Fruit fly (Drosophila melanogaster) whole organism, embryonic: ENCODE results near the gene Acn.

Experiments used
- CG10366 ChIP-seq: fragments of 200-800 bp; sonication (Bioruptor generic); IDR thresholded peaks from 2 replicates; pipeline ENCODE4 v1.3.6; 2022; ENCODE audit warnings: missing biosample characterization, missing genetic modification characterization
- CG11696 ChIP-seq: fragments of 200-800 bp; sonication (Bioruptor generic); IDR thresholded peaks from 2 replicates; pipeline ENCODE4 v1.3.6; 2022; ENCODE audit warnings: missing biosample characterization, missing genetic modification characterization
- CG12219 ChIP-seq: fragments of 200-800 bp; sonication (Bioruptor generic); optimal IDR thresholded peaks from 3 replicates; lab custom pipeline; 2018; ENCODE audit warnings: missing biosample characterization, mild to moderate bottlenecking, missing genetic modification characterization
- CG13123 ChIP-seq: fragments of 200-800 bp; sonication (Bioruptor generic); optimal IDR thresholded peaks from 2 replicates; lab custom pipeline; 2016; ENCODE audit warnings: missing biosample characterization, missing genetic modification characterization
- CG14050 ChIP-seq: fragments of 200-800 bp; sonication (Bioruptor generic); IDR thresholded peaks from 3 replicates; pipeline ENCODE4 v1.3.6; 2022; ENCODE audit warnings: missing biosample characterization, missing genetic modification characterization
- CG17359 ChIP-seq: fragments of 200-800 bp; sonication (Bioruptor generic); optimal IDR thresholded peaks from 3 replicates; lab custom pipeline; 2018; ENCODE audit warnings: missing biosample characterization, mild to moderate bottlenecking, missing genetic modification characterization, moderate library complexity
- CG17802 ChIP-seq: fragments of 200-800 bp; sonication (Bioruptor generic); optimal IDR thresholded peaks from 2 replicates; lab custom pipeline; 2018; ENCODE audit warnings: missing biosample characterization, mild to moderate bottlenecking, missing genetic modification characterization, moderate library complexity
- CG17912 ChIP-seq: fragments of 200-800 bp; sonication (Bioruptor generic); optimal IDR thresholded peaks from 2 replicates; lab custom pipeline; 2018; ENCODE audit warnings: missing biosample characterization, mild to moderate bottlenecking, missing genetic modification characterization
- CG2116 ChIP-seq: fragments of 200-800 bp; sonication (Bioruptor generic); optimal IDR thresholded peaks from 3 replicates; lab custom pipeline; 2018; ENCODE audit warnings: missing biosample characterization, mild to moderate bottlenecking, missing genetic modification characterization
- CG2120 ChIP-seq: fragments of 200-800 bp; sonication (Bioruptor generic); optimal IDR thresholded peaks from 3 replicates; lab custom pipeline; 2016; ENCODE audit warnings: missing biosample characterization, missing genetic modification characterization
- CG2678 ChIP-seq: fragments of 200-800 bp; sonication (Bioruptor generic); optimal IDR thresholded peaks from 3 replicates; lab custom pipeline; 2019; ENCODE audit warnings: missing biosample characterization, mild to moderate bottlenecking, missing genetic modification characterization, moderate library complexity
- CG32772 ChIP-seq: fragments of 200-800 bp; sonication (Bioruptor generic); IDR thresholded peaks from 2 replicates; pipeline ENCODE4 v1.3.6; 2022; ENCODE audit warnings: missing biosample characterization, missing genetic modification characterization
- CG6654 ChIP-seq: fragments of 200-800 bp; sonication (Bioruptor generic); optimal IDR thresholded peaks from 2 replicates; lab custom pipeline; 2017; ENCODE audit warnings: missing biosample characterization, mild to moderate bottlenecking, missing genetic modification characterization
- CG6791 ChIP-seq: fragments of 200-800 bp; sonication (Bioruptor generic); IDR thresholded peaks from 3 replicates; pipeline ENCODE4 v1.3.6; 2022; ENCODE audit warnings: missing biosample characterization, missing genetic modification characterization; ENCODE audit not compliant: partially characterized antibody
- CG7271 ChIP-seq: fragments of 200-800 bp; sonication (Bioruptor generic); optimal IDR thresholded peaks from 2 replicates; lab custom pipeline; 2018; ENCODE audit warnings: missing biosample characterization, mild to moderate bottlenecking, missing genetic modification characterization, moderate library complexity
- CG7963 ChIP-seq: fragments of 200-800 bp; sonication (Bioruptor generic); IDR thresholded peaks from 3 replicates; pipeline ENCODE4 v1.3.6; 2022; ENCODE audit warnings: missing biosample characterization, missing genetic modification characterization; ENCODE audit not compliant: partially characterized antibody
- CG7987 ChIP-seq: fragments of 200-800 bp; sonication (Bioruptor generic); optimal IDR thresholded peaks from 2 replicates; lab custom pipeline; 2018; ENCODE audit warnings: missing biosample characterization, mild to moderate bottlenecking, missing genetic modification characterization, moderate library complexity
- CG8089 ChIP-seq: fragments of 200-800 bp; sonication (Bioruptor generic); optimal IDR thresholded peaks from 3 replicates; lab custom pipeline; 2016; ENCODE audit warnings: missing biosample characterization, missing genetic modification characterization
- CG8388 ChIP-seq: fragments of 200-800 bp; sonication (Bioruptor generic); optimal IDR thresholded peaks from 2 replicates; lab custom pipeline; 2019; ENCODE audit warnings: missing biosample characterization, mild to moderate bottlenecking, missing genetic modification characterization, moderate library complexity
- CG8478 ChIP-seq: fragments of >200 bp; optimal IDR thresholded peaks from 2 replicates; lab custom pipeline; 2018
- CG9817 ChIP-seq: fragments of 200-800 bp; sonication (Bioruptor generic); optimal IDR thresholded peaks from 2 replicates; lab custom pipeline; 2018; ENCODE audit warnings: missing biosample characterization, mild to moderate bottlenecking, missing genetic modification characterization, moderate library complexity
- Chrac-16 ChIP-seq: fragments of 200-800 bp; sonication (Bioruptor generic); optimal IDR thresholded peaks from 3 replicates; lab custom pipeline; 2016; ENCODE audit warnings: missing biosample characterization, missing genetic modification characterization
- Doc3 ChIP-seq: fragments of 200-800 bp; sonication (Bioruptor generic); IDR thresholded peaks from 3 replicates; pipeline ENCODE4 v1.3.6; 2022; ENCODE audit warnings: missing biosample characterization, missing genetic modification characterization; ENCODE audit not compliant: partially characterized antibody
- Dp ChIP-seq: fragments of 200-800 bp; sonication (Bioruptor generic); optimal IDR thresholded peaks from 2 replicates; lab custom pipeline; 2018; ENCODE audit warnings: missing biosample characterization, mild to moderate bottlenecking, missing genetic modification characterization, moderate library complexity
- HmgD ChIP-seq: fragments of 200-800 bp; sonication (Bioruptor generic); optimal IDR thresholded peaks from 3 replicates; lab custom pipeline; 2016; ENCODE audit warnings: missing biosample characterization, missing genetic modification characterization
- MESR4 ChIP-seq: fragments of 200-800 bp; sonication (Bioruptor generic); optimal IDR thresholded peaks from 2 replicates; lab custom pipeline; 2018; ENCODE audit warnings: missing biosample characterization, mild to moderate bottlenecking, missing genetic modification characterization, moderate library complexity
- MTF-1 ChIP-seq: fragments of 200-800 bp; sonication (Bioruptor generic); optimal IDR thresholded peaks from 2 replicates; lab custom pipeline; 2018; ENCODE audit warnings: missing biosample characterization, mild to moderate bottlenecking, missing genetic modification characterization, borderline replicate concordance
- Myb ChIP-seq: fragments of 200-800 bp; sonication (Bioruptor generic); optimal IDR thresholded peaks from 2 replicates; lab custom pipeline; 2016; ENCODE audit warnings: missing biosample characterization, missing genetic modification characterization
- Neu2 ChIP-seq: fragments of 200-800 bp; sonication (Bioruptor generic); optimal IDR thresholded peaks from 3 replicates; lab custom pipeline; 2016; ENCODE audit warnings: missing biosample characterization, missing genetic modification characterization, borderline replicate concordance
- Nf-YA ChIP-seq: fragments of 200-800 bp; sonication (Bioruptor generic); IDR thresholded peaks from 2 replicates; pipeline ENCODE4 v1.3.6; 2022; ENCODE audit warnings: missing biosample characterization, missing genetic modification characterization
- Sox102F ChIP-seq: fragments of 200-800 bp; sonication (Bioruptor generic); optimal IDR thresholded peaks from 2 replicates; lab custom pipeline; 2018; ENCODE audit warnings: missing biosample characterization, mild to moderate bottlenecking, missing genetic modification characterization, moderate library complexity
- Tbp ChIP-seq: fragments of >200 bp; optimal IDR thresholded peaks from 2 replicates; lab custom pipeline; 2018; ENCODE audit warnings: missing biosample characterization, missing genetic modification characterization
- Xbp1 ChIP-seq: fragments of 200-800 bp; sonication (Bioruptor generic); optimal IDR thresholded peaks from 3 replicates; lab custom pipeline; 2016; ENCODE audit warnings: missing biosample characterization, mild to moderate bottlenecking, missing genetic modification characterization
- crc ChIP-seq: fragments of 200-800 bp; sonication (Bioruptor generic); optimal IDR thresholded peaks from 2 replicates; lab custom pipeline; 2016; ENCODE audit warnings: missing biosample characterization, missing genetic modification characterization
- dm ChIP-seq: fragments of 200-800 bp; sonication (Bioruptor generic); optimal IDR thresholded peaks from 3 replicates; lab custom pipeline; 2016; ENCODE audit warnings: missing biosample characterization, missing genetic modification characterization
- en ChIP-seq: fragments of 200-800 bp; sonication (Bioruptor generic); optimal IDR thresholded peaks from 2 replicates; lab custom pipeline; 2016; ENCODE audit warnings: missing biosample characterization, missing genetic modification characterization
- fru ChIP-seq: fragments of >200 bp; optimal IDR thresholded peaks from 2 replicates; lab custom pipeline; 2017
- gcm ChIP-seq: fragments of 200-800 bp; sonication (Bioruptor generic); optimal IDR thresholded peaks from 2 replicates; lab custom pipeline; 2019; ENCODE audit warnings: missing biosample characterization, mild to moderate bottlenecking, missing genetic modification characterization, moderate library complexity
- ind ChIP-seq: fragments of 200-800 bp; sonication (Bioruptor generic); optimal IDR thresholded peaks from 3 replicates; lab custom pipeline; 2016; ENCODE audit warnings: missing biosample characterization, missing genetic modification characterization
- inv ChIP-seq: fragments of 200-800 bp; sonication (Bioruptor generic); IDR thresholded peaks from 2 replicates; pipeline ENCODE4 v1.3.6; 2022; ENCODE audit warnings: missing biosample characterization, missing genetic modification characterization; ENCODE audit not compliant: partially characterized antibody
- jigr1 ChIP-seq: fragments of 200-800 bp; sonication (Bioruptor generic); IDR thresholded peaks from 3 replicates; pipeline ENCODE4 v1.3.6; 2022; ENCODE audit warnings: missing biosample characterization, missing genetic modification characterization
- lmd ChIP-seq: fragments of 200-800 bp; sonication (Bioruptor generic); IDR thresholded peaks from 2 replicates; pipeline ENCODE4 v1.3.6; 2022; ENCODE audit warnings: missing biosample characterization, missing genetic modification characterization
- mld ChIP-seq: fragments of 200-800 bp; sonication (Bioruptor generic); IDR thresholded peaks from 3 replicates; pipeline ENCODE4 v1.3.6; 2022; ENCODE audit warnings: missing biosample characterization, missing genetic modification characterization; ENCODE audit not compliant: partially characterized antibody
- nau ChIP-seq: fragments of 200-800 bp; sonication (Bioruptor generic); optimal IDR thresholded peaks from 3 replicates; lab custom pipeline; 2017; ENCODE audit warnings: missing biosample characterization, mild to moderate bottlenecking, missing genetic modification characterization, missing genetic modification reagents
- oc ChIP-seq: fragments of 200-800 bp; sonication (Bioruptor generic); optimal IDR thresholded peaks from 2 replicates; lab custom pipeline; 2018; ENCODE audit warnings: missing biosample characterization, mild to moderate bottlenecking, missing genetic modification characterization, moderate library complexity
- rib ChIP-seq: fragments of 200-800 bp; sonication (Bioruptor generic); IDR thresholded peaks from 2 replicates; pipeline ENCODE4 v1.3.6; 2022; ENCODE audit warnings: missing biosample characterization, missing genetic modification characterization
- run ChIP-seq: fragments of 200-800 bp; sonication (Bioruptor generic); optimal IDR thresholded peaks from 3 replicates; lab custom pipeline; 2018; ENCODE audit warnings: missing biosample characterization, mild to moderate bottlenecking, missing genetic modification characterization
- sob ChIP-seq: fragments of 200-800 bp; sonication (Bioruptor generic); IDR thresholded peaks from 2 replicates; pipeline ENCODE4 v1.3.6; 2022; ENCODE audit warnings: missing biosample characterization, missing genetic modification characterization
- unc-4 ChIP-seq: fragments of 200-800 bp; sonication (Bioruptor generic); IDR thresholded peaks from 2 replicates; pipeline ENCODE4 v1.3.6; 2022; ENCODE audit warnings: missing biosample characterization, missing genetic modification characterization; ENCODE audit not compliant: partially characterized antibody
- zen ChIP-seq: fragments of 200-800 bp; sonication (Bioruptor generic); optimal IDR thresholded peaks from 3 replicates; lab custom pipeline; 2018; ENCODE audit warnings: missing biosample characterization, mild to moderate bottlenecking, missing genetic modification characterization, moderate library complexity
- zen2 ChIP-seq: fragments of 200-800 bp; sonication (Bioruptor generic); IDR thresholded peaks from 3 replicates; pipeline ENCODE4 v1.3.6; 2022; ENCODE audit warnings: missing biosample characterization, missing genetic modification characterization; ENCODE audit not compliant: partially characterized antibody

Acn gene

DNA sequence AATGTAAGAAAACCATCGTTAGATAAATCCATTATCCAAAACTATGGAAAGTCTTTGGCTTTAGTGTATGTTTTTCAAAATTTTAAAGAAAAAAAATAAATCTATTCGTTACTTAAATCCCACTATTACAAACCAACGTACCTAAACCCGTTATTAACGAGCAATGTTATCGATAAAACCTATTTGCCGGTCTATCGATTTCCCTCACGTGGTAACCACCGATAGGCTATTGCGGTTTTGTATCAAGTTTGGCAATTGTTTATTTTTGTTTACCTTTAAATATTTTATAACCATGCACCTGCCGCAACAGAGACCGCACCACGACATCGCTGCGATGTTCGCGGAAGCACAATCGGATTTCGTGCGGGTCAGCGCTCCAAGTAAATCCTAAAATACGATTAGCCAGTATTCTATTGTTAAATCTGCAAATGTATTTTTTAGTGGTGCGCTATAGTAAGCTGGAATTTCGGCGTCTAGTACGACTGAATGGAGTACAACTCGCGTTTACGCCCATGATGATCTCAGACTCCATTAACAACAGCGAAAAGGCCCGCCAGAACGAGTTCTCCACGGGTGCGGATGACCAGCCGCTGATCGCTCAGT, 18.0 kb downstream of the Acn start, which contains the start of gene Dus4 (continued):
- TF ChIP-seq dm (peak; percentile 44), Neu2 (GFP tag; lab: Kevin White, UChicago) (no peak), Chrac-16 (no peak), mld (GFP tag; lab: Robert Waterston, UW) (peak; percentile 95), Xbp1 (GFP tag; lab: Kevin White, UChicago) (no peak), nau (no peak), CG7987 (GFP tag; lab: Kevin White, UChicago) (no peak), inv (GFP tag; lab: Robert Waterston, UW) (peak; percentile 65), CG32772 (no peak), CG7963 (peak; percentile 94), zen (tag; lab: Kevin White, UChicago) (no peak), CG17802 (tag; lab: Kevin White, UChicago) (no peak), MTF-1 (no peak), sob (no peak), CG2678 (tag; lab: Kevin White, UChicago) (no peak), CG14050 (no peak), CG2116 (GFP tag; lab: Kevin White, UChicago) (peak; percentile 59), run (tag; lab: Kevin White, UChicago) (peak; percentile 53), CG17912 (GFP tag; lab: Kevin White, UChicago) (no peak), unc-4 (GFP tag; lab: Robert Waterston, UW) (peak; percentile 70), lmd (GFP tag; lab: Robert Waterston, UW) (no peak), CG13123 (no peak), CG11696 (no peak), CG8478 (lab: Kevin White, UChicago) (no peak), jigr1 (GFP tag; lab: Robert Waterston, UW) (no peak), CG10366 (GFP tag; lab: Robert Waterston, UW) (no peak), CG2120 (GFP tag; lab: Kevin White, UChicago) (no peak), en (GFP tag; lab: Kevin White, UChicago) (no peak), CG12219 (GFP tag; lab: Kevin White, UChicago) (no peak), Nf-YA (GFP tag; lab: Robert Waterston, UW) (no peak), HmgD (GFP tag; lab: Kevin White, UChicago) (no peak), CG8089 (GFP tag; lab: Kevin White, UChicago) (no peak), CG7271 (tag; lab: Kevin White, UChicago) (no peak), ind (GFP tag; lab: Kevin White, UChicago) (no peak), CG17359 (tag; lab: Kevin White, UChicago) (no peak), CG9817 (no peak), oc (tag; lab: Kevin White, UChicago) (no peak), Doc3 (peak; percentile 79), fru (no peak), MESR4 (GFP tag; lab: Kevin White, UChicago) (peak; percentile 21), crc (no peak), Sox102F (no peak), CG6791 (GFP tag; lab: Robert Waterston, UW) (peak; percentile 92), Tbp (GFP tag; lab: Kevin White, UChicago) (no peak), Dp (GFP tag; lab: Kevin White, UChicago) (peak; percentile 38), CG8388 (GFP tag; lab: Kevin White, UChicago) (no peak), CG6654 (no peak), gcm (GFP tag; lab: Kevin White, UChicago) (no peak), zen2 (peak; percentile 97), rib (GFP tag; lab: Robert Waterston, UW) (no peak), Myb (GFP tag; lab: Kevin White, UChicago) (peak; percentile 79)
